Fruit fly (Drosophila melanogaster) whole organism, prepupa: Measurements from ENCODE around the gene Neurl4.

Source experiments
- Blimp-1 ChIP-seq: fragments of 200-800 bp; sonication (Bioruptor generic); optimal IDR thresholded peaks from 3 replicates; lab custom pipeline; 2017; ENCODE audit warnings: missing biosample characterization, missing genetic modification characterization, mild to moderate bottlenecking, moderate library complexity, missing genetic modification reagents
- CG10669 ChIP-seq: fragments of 200-800 bp; sonication (Bioruptor generic); optimal IDR thresholded peaks from 3 replicates; lab custom pipeline; 2018; ENCODE audit warnings: missing biosample characterization, mild to moderate bottlenecking, missing genetic modification characterization, moderate library complexity
- CG16779 ChIP-seq: fragments of 200-800 bp; sonication (Bioruptor generic); optimal IDR thresholded peaks from 3 replicates; lab custom pipeline; 2017; ENCODE audit warnings: missing biosample characterization, mild to moderate bottlenecking, missing genetic modification characterization
- CG6163 ChIP-seq: fragments of 200-800 bp; sonication (Bioruptor generic); IDR thresholded peaks from 3 replicates; pipeline ENCODE4 v1.3.6; 2022; ENCODE audit warnings: missing biosample characterization, missing genetic modification characterization
- CG6792 ChIP-seq: fragments of 200-800 bp; sonication (Bioruptor generic); optimal IDR thresholded peaks from 3 replicates; lab custom pipeline; 2016; ENCODE audit warnings: missing biosample characterization, missing genetic modification characterization
- CG8119 ChIP-seq: fragments of 200-800 bp; sonication (Bioruptor generic); IDR thresholded peaks from 3 replicates; pipeline ENCODE4 v1.3.6; 2022; ENCODE audit warnings: missing biosample characterization, missing genetic modification characterization
- CG9139 ChIP-seq: fragments of 200-800 bp; sonication (Bioruptor generic); optimal IDR thresholded peaks from 3 replicates; lab custom pipeline; 2017; ENCODE audit warnings: missing biosample characterization, mild to moderate bottlenecking, missing genetic modification characterization
- Lpt ChIP-seq: fragments of 200-800 bp; sonication (Bioruptor generic); optimal IDR thresholded peaks from 3 replicates; lab custom pipeline; 2016; ENCODE audit warnings: missing biosample characterization, missing genetic modification characterization
- OdsH ChIP-seq: fragments of 200-800 bp; sonication (Bioruptor generic); optimal IDR thresholded peaks from 3 replicates; lab custom pipeline; 2016; ENCODE audit warnings: missing biosample characterization, missing genetic modification characterization
- Sox102F ChIP-seq: fragments of 200-800 bp; sonication (Bioruptor generic); optimal IDR thresholded peaks from 2 replicates; lab custom pipeline; 2016; ENCODE audit warnings: missing biosample characterization, mild to moderate bottlenecking, missing genetic modification characterization
- acj6 ChIP-seq: fragments of 200-800 bp; sonication (Bioruptor generic); optimal IDR thresholded peaks from 3 replicates; lab custom pipeline; 2016; ENCODE audit warnings: missing biosample characterization, missing genetic modification characterization
- cyc ChIP-seq: fragments of 200-800 bp; sonication (Bioruptor generic); optimal IDR thresholded peaks from 3 replicates; lab custom pipeline; 2016; ENCODE audit warnings: missing biosample characterization, missing genetic modification characterization
- spab ChIP-seq: fragments of 200-800 bp; sonication (Bioruptor generic); optimal IDR thresholded peaks from 2 replicates; lab custom pipeline; 2017; ENCODE audit warnings: missing biosample characterization, mild to moderate bottlenecking, missing genetic modification characterization, missing genetic modification reagents

DNA sequence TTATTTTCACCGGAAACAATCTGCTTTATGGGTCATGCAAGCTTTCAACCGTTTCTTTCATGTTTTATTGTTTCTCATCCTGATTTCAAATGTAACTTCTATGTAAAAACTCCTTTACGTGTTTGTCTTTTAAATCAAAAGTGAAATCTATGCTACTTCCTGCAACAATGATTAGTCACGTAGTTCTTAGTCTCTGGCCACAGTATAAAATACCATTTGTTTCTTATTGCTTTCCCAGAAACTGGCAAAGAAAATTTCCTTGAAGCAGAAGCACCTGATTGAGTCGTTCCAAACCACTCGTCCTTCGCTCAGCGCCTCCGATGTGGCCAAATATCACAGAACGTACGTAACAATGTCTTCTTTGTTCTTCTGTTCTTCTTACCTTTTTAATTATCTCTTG lies 25.8 kb upstream of the Neurl4 start, which contains the start of gene btl:
- TF ChIP-seq OdsH (GFP tag; lab: Kevin White, UChicago) (no peak), CG6163 (GFP tag; lab: Robert Waterston, UW) (no peak), spab (no peak), CG8119 (GFP tag; lab: Robert Waterston, UW) (no peak), acj6 (GFP tag; lab: Kevin White, UChicago) (no peak), CG9139 (GFP tag; lab: Kevin White, UChicago) (no peak), CG10669 (GFP tag; lab: Kevin White, UChicago) (no peak), CG16779 (tag; lab: Kevin White, UChicago) (no peak), CG6792 (GFP tag; lab: Kevin White, UChicago) (no peak), cyc (GFP tag; lab: Kevin White, UChicago) (no peak), Blimp-1 (GFP tag; lab: Kevin White, UChicago) (no peak), Lpt (GFP tag; lab: Kevin White, UChicago) (no peak), Sox102F (GFP tag; lab: Kevin White, UChicago) (no peak)
